Fruit fly (Drosophila melanogaster) whole organism: ENCODE measurements around the gene acj6.

Source experiments
- CG8478 ChIP-seq: fragments of >200 bp; optimal IDR thresholded peaks from 2 replicates; lab custom pipeline; 2018; ENCODE audit warnings: inconsistent platforms
- Dll ChIP-seq: fragments of >200 bp; optimal IDR thresholded peaks from 2 replicates; lab custom pipeline; 2017
- psq ChIP-seq: fragments of >200 bp; optimal IDR thresholded peaks from 2 replicates; lab custom pipeline; 2017
- usp ChIP-seq: fragments of >200 bp; optimal IDR thresholded peaks from 2 replicates; lab custom pipeline; 2017; ENCODE audit warnings: missing biosample characterization, missing genetic modification characterization, mixed read lengths

DNA sequence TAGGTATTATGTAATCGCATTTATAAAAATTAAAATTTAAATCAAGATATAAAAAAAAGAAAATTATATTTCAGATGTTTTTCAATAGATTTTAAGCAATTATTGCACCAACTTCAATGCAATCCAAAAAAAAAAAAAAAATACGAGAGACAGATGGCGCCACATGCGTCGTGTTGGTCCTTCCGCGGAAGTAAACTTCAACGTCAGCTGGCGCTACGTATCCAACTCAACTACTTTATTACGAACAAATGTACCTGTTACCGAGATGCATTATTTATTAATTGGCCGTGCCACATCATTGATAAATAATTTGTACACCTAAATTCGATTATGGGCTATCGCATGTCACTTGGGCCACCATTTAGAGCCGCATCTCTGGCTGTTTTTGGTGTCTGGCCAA is 25.2 kb downstream of the acj6 start:
- TF ChIP-seq usp (GFP tag; lab: Kevin White, UChicago) (no peak), psq (lab: Kevin White, UChicago) (no peak), CG8478 (lab: Kevin White, UChicago) (no peak), Dll (no peak)
